Worm (Caenorhabditis elegans): Measurements from ENCODE around the gene F01G10.6.

F01G10.6 gene

DNA sequence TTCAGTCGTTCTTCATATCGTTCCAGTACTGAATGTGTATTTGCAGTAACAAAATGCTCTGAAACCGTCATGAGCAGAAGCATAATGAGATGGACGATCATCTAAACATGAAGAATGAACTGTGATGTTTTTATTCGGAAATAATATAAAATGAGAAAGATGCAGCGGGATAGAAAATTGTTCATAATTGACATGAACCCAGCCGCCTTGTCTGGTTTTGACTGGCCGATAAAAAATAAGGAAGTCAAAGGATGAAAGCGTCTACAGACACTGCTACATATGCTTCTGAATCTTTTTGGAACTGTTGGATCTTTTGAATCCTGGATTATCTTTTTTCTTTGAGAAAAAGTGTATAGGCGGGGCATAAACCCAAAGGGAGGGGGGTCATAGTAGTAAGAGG is 32.1 kb upstream of the F01G10.6 start, which contains the start of gene F01G10.9:
TSS of gene F01G10.9 (minus strand) at position 101 of the 400 bp plus-strand sequence.
- TF ChIP-seq nhr-76 (tag; optimal IDR thresholded peaks at IDR 0.05), result no peak
- TF ChIP-seq zip-2 (tag; optimal IDR thresholded peaks at IDR 0.05), result no peak
- TF ChIP-seq cey-2 (tag; optimal IDR thresholded peaks at IDR 0.05; ENCODE audit: borderline replicate concordance, insufficient read depth), result no peak
- no peak for TF ChIP-seq nhr-48 (tag; optimal IDR thresholded peaks at IDR 0.05)
- no peak for TF ChIP-seq T26A8.4 (GFP tag; IDR thresholded peaks at IDR 0.05)
- TF ChIP-seq ceh-62 (tag; optimal IDR thresholded peaks at IDR 0.05), result no peak

DNA sequence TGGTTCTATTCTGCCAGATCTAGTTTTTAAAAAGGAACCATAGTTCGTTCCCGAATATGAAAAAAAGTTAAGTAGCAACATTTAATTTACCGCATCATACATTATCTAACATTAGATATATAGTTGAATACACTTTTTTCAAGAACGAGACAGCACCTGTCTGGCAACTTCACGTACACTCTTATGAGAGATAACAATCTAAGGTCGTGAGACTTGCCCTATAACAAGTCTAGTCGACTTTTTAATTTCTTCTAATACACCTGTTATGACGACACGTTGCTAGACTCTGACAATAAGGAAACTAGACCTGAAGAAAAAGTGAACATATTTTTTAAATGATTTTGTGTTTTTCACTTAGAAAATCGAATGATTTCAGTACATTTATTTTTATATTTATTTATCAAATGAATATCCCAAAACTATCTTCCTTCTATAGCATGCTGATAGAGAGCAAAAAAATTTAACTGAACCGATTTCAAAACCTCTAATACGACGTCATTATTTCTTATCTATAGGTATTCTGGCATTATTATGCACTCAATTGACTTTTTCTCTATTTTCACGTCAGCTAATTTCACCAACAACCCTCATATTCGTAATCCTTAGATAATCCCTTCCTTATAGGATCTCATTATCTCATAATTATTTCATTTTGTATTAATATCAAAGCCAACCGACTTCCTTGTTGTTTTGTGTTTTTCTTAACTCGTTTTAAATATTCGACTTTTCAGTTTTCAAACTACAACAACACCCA is 25.6 kb upstream of the F01G10.6 start:
- TF ChIP-seq T26A8.4 (GFP tag; IDR thresholded peaks at IDR 0.05) (0 out of 2 replicates have a peak, but pooled peaks have one; percentile 17), nhr-41 (GFP tag; IDR thresholded peaks at IDR 0.05) (no peak), dmd-6 (GFP tag; IDR thresholded peaks at IDR 0.05) (peak; percentile 45), pqm-1 (tag; optimal IDR thresholded peaks at IDR 0.05) (peak; percentile 9), unc-62 (GFP tag; optimal IDR thresholded peaks at IDR 0.05 in 1 of 2) (peak in 1 of 2 experiments; percentile 43), unc-62 (tag; optimal IDR thresholded peaks at IDR 0.05) (no peak), F10B5.3 (tag; optimal IDR thresholded peaks at IDR 0.05) (no peak), duxl-1 (tag; optimal IDR thresholded peaks at IDR 0.05; ENCODE audit: poor library complexity) (no peak), dve-1 (tag; optimal IDR thresholded peaks at IDR 0.05; ENCODE audit: insufficient read depth) (peak; percentile 39), lin-38 (GFP tag; IDR thresholded peaks at IDR 0.05) (no peak), zip-2 (tag; optimal IDR thresholded peaks at IDR 0.05) (no peak), snpc-4 (tag; optimal IDR thresholded peaks at IDR 0.05) (no peak), mxl-2 (GFP tag; conservative IDR thresholded peaks at IDR 0.05) (no peak), daf-16 (GFP tag; optimal IDR thresholded peaks at IDR 0.05) (no peak), daf-16 (tag; optimal IDR thresholded peaks at IDR 0.05) (peak; percentile 23), ZK546.5 (tag; optimal IDR thresholded peaks at IDR 0.05) (no peak)

DNA sequence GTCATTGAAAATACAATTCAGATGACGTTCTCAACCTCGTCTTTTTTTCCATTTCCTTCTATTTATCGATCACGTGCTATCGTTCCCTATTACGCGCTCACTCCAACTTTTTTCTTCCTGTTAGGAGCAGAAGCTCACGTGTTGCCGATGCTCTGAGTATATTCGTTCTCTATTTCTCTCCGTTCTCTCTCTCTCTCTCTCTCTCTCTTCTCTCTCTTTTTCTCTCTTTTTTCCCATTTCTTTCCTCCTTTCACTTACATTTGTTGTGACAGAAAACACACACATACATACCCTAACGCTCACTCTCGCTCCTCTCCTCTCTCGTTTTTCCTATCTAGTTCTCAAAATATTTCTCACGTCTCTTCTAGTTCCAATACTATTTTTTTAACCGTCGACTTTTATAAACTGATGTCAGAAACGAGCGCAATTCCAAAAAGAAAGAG is 24.9 kb upstream of the F01G10.6 start:
- TF ChIP-seq ceh-32 (tag; optimal IDR thresholded peaks at IDR 0.05; ENCODE audit: poor library complexity) (no peak), nhr-76 (tag; optimal IDR thresholded peaks at IDR 0.05) (no peak), rbr-2 (tag; optimal IDR thresholded peaks at IDR 0.05) (peak; percentile 91), lin-1 (GFP tag; IDR thresholded peaks at IDR 0.05) (peak; percentile 79), nhr-41 (GFP tag; IDR thresholded peaks at IDR 0.05) (no peak), egl-27 (tag; optimal IDR thresholded peaks at IDR 0.05) (no peak), php-3 (GFP tag; IDR thresholded peaks at IDR 0.05) (peak; percentile 45; the same call in 1 of the 2 replicates), set-16 (GFP tag; IDR thresholded peaks at IDR 0.05) (peak; percentile 90), Y105C5A.15 (GFP tag; IDR thresholded peaks at IDR 0.05) (0 out of 2 replicates have a peak, but pooled peaks have one; percentile 12), mdt-29 (GFP tag; IDR thresholded peaks at IDR 0.05) (0 out of 2 replicates have a peak, but pooled peaks have one; percentile 73), aha-1 (tag) (peak; percentile 99), nhr-237 (tag; optimal IDR thresholded peaks at IDR 0.05) (no peak), nhr-48 (tag; optimal IDR thresholded peaks at IDR 0.05) (peak; percentile 92), ceh-20 (GFP tag; IDR thresholded peaks at IDR 0.05) (peak; percentile 93), F26F4.8 (GFP tag; conservative IDR thresholded peaks at IDR 0.05) (no peak), vab-7 (GFP tag; IDR thresholded peaks at IDR 0.05) (0 out of 2 replicates have a peak, but pooled peaks have one; percentile 39), mxl-2 (GFP tag; conservative IDR thresholded peaks at IDR 0.05) (peak; percentile 72), unc-39 (tag; optimal IDR thresholded peaks at IDR 0.05) (no peak), saeg-2 (GFP tag; IDR thresholded peaks at IDR 0.05) (0 out of 2 replicates have a peak, but pooled peaks have one; percentile 56), ceh-82 (tag; optimal IDR thresholded peaks at IDR 0.05) (no peak), ama-1 (optimal IDR thresholded peaks at IDR 0.05) (no peak), mep-1 (tag; optimal IDR thresholded peaks at IDR 0.05) (peak; percentile 92), daf-8 (GFP tag; IDR thresholded peaks at IDR 0.05) (no peak), nhr-6 (tag; optimal IDR thresholded peaks at IDR 0.05) (peak; percentile 67), tra-1 (GFP tag; IDR thresholded peaks at IDR 0.05) (peak; percentile 93), lsy-2 (tag; optimal IDR thresholded peaks at IDR 0.05) (peak; percentile 80 to 87), T20F7.1 (GFP tag; optimal IDR thresholded peaks at IDR 0.05) (peak; percentile 80), spr-3 (GFP tag; optimal IDR thresholded peaks at IDR 0.05) (no peak), D1046.2 (GFP tag; IDR thresholded peaks at IDR 0.05) (no peak), Y75B8A.6 (GFP tag; IDR thresholded peaks at IDR 0.05) (0 out of 2 replicates have a peak, but pooled peaks have one; percentile 26), mdl-1 (tag; optimal IDR thresholded peaks at IDR 0.05) (peak; percentile 71 to 99)

Data from whole organism, L4 larva.